Worm (Caenorhabditis elegans) whole organism, late embryonic: ENCODE data around the gene metl-9.

Source experiments
- F13H6.1 ChIP-seq: sonication (generic microtip); optimal IDR thresholded peaks from 2 replicates; lab custom pipeline; 2016; ENCODE audit warnings: missing genetic modification characterization, missing compliant biosample characterization
- K02D7.2 ChIP-seq: sonication (generic microtip); optimal IDR thresholded peaks from 2 replicates; lab custom pipeline; 2017; ENCODE audit warnings: mild to moderate bottlenecking, missing genetic modification characterization, missing compliant biosample characterization
- T23F11.4 ChIP-seq: fragments of 200-800 bp; sonication (Bioruptor generic); optimal IDR thresholded peaks from 2 replicates; lab custom pipeline; 2018; ENCODE audit warnings: mild to moderate bottlenecking, missing genetic modification characterization, missing compliant biosample characterization
- ahr-1 ChIP-seq: sonication (generic microtip); optimal IDR thresholded peaks from 2 replicates; lab custom pipeline; 2016; ENCODE audit warnings: missing genetic modification characterization, missing compliant biosample characterization
- ceh-18 ChIP-seq: sonication (generic microtip); optimal IDR thresholded peaks from 2 replicates; lab custom pipeline; 2016; ENCODE audit warnings: missing genetic modification characterization, missing compliant biosample characterization
- ceh-19 ChIP-seq: fragments of 200-800 bp; sonication (Bioruptor generic); optimal IDR thresholded peaks from 2 replicates; lab custom pipeline; 2018; ENCODE audit warnings: mild to moderate bottlenecking, missing genetic modification characterization, missing compliant biosample characterization
- ceh-2 ChIP-seq: sonication (generic microtip); optimal IDR thresholded peaks from 2 replicates; lab custom pipeline; 2016; ENCODE audit warnings: missing genotype, missing genetic modification characterization, missing compliant biosample characterization
- ceh-48 ChIP-seq: sonication (generic microtip); optimal IDR thresholded peaks from 2 replicates; lab custom pipeline; 2016; ENCODE audit warnings: missing genetic modification characterization, inconsistent platforms, missing compliant biosample characterization
- che-1 ChIP-seq: sonication (generic microtip); optimal IDR thresholded peaks from 2 replicates; lab custom pipeline; 2016; ENCODE audit warnings: mild to moderate bottlenecking, missing genetic modification characterization, missing compliant biosample characterization
- dmd-4 ChIP-seq: sonication (generic microtip); optimal IDR thresholded peaks from 2 replicates; lab custom pipeline; 2016; ENCODE audit warnings: borderline replicate concordance, missing genetic modification characterization, missing compliant biosample characterization
- dve-1 ChIP-seq: sonication (generic microtip); optimal IDR thresholded peaks from 2 replicates; lab custom pipeline; 2017; ENCODE audit warnings: antibody characterized with exemption, mild to moderate bottlenecking, missing genetic modification characterization, missing compliant biosample characterization
- elt-2 ChIP-seq: sonication (generic microtip); optimal IDR thresholded peaks from 2 replicates; lab custom pipeline; 2016; ENCODE audit warnings: missing genetic modification reagents, missing genetic modification characterization, missing compliant biosample characterization
- elt-4 ChIP-seq: sonication (generic microtip); optimal IDR thresholded peaks from 2 replicates; lab custom pipeline; 2016; ENCODE audit warnings: missing genetic modification characterization, missing compliant biosample characterization
- fax-1 ChIP-seq: sonication (generic microtip); optimal IDR thresholded peaks from 2 replicates; lab custom pipeline; 2016; ENCODE audit warnings: missing genotype, missing genetic modification characterization, missing compliant biosample characterization
- fkh-10 ChIP-seq: fragments of 150-350 bp; optimal IDR thresholded peaks from 2 replicates; lab custom pipeline; 2014; ENCODE audit warnings: missing biosample characterization, missing genetic modification reagents, missing genetic modification characterization
- gmeb-2 ChIP-seq: sonication (generic microtip); optimal IDR thresholded peaks from 2 replicates; lab custom pipeline; 2016; ENCODE audit warnings: missing genetic modification characterization, inconsistent platforms, missing compliant biosample characterization
- hlh-6 ChIP-seq: sonication (generic microtip); optimal IDR thresholded peaks from 2 replicates; lab custom pipeline; 2016; ENCODE audit warnings: missing genotype, missing genetic modification characterization, missing compliant biosample characterization
- hlh-8 ChIP-seq: sonication (generic microtip); optimal IDR thresholded peaks from 2 replicates; lab custom pipeline; 2016; ENCODE audit warnings: missing genotype, missing genetic modification characterization, missing compliant biosample characterization
- lim-6 ChIP-seq: sonication (generic microtip); optimal IDR thresholded peaks from 2 replicates; lab custom pipeline; 2016; ENCODE audit warnings: missing genetic modification characterization, missing compliant biosample characterization
- madf-2 ChIP-seq: sonication (generic microtip); optimal IDR thresholded peaks from 2 replicates; lab custom pipeline; 2017; ENCODE audit warnings: missing genetic modification characterization, missing compliant biosample characterization
- mec-3 ChIP-seq: sonication (generic microtip); optimal IDR thresholded peaks from 2 replicates; lab custom pipeline; 2016; ENCODE audit warnings: borderline replicate concordance, missing genetic modification characterization, missing compliant biosample characterization
- nfya-1 ChIP-seq: sonication (generic microtip); optimal IDR thresholded peaks from 2 replicates; lab custom pipeline; 2017; ENCODE audit warnings: missing genetic modification characterization, mild to moderate bottlenecking, missing compliant biosample characterization, antibody characterized with exemption, moderate library complexity
- nhr-11 ChIP-seq: fragments of 150-350 bp; optimal IDR thresholded peaks from 2 replicates; lab custom pipeline; 2014; ENCODE audit warnings: missing biosample characterization, missing genetic modification characterization
- odd-2 ChIP-seq: sonication (generic microtip); optimal IDR thresholded peaks from 2 replicates; lab custom pipeline; 2017; ENCODE audit warnings: antibody characterized with exemption, mild to moderate bottlenecking, missing genetic modification characterization, missing compliant biosample characterization
- pat-9 ChIP-seq: fragments of 200-800 bp; sonication (Bioruptor generic); optimal IDR thresholded peaks from 2 replicates; lab custom pipeline; 2018; ENCODE audit warnings: mild to moderate bottlenecking, missing genetic modification characterization, moderate library complexity, missing compliant biosample characterization
- pha-2 ChIP-seq: sonication (generic microtip); optimal IDR thresholded peaks from 2 replicates; lab custom pipeline; 2017; ENCODE audit warnings: mild to moderate bottlenecking, missing genetic modification characterization, missing compliant biosample characterization
- pros-1 ChIP-seq: fragments of 150-350 bp; optimal IDR thresholded peaks from 2 replicates; lab custom pipeline; 2014; ENCODE audit warnings: missing biosample characterization, missing genetic modification reagents, missing genetic modification characterization
- ref-2 ChIP-seq: sonication (generic microtip); optimal IDR thresholded peaks from 2 replicates; lab custom pipeline; 2016; ENCODE audit warnings: missing genetic modification characterization, missing compliant biosample characterization
- sox-2 ChIP-seq: fragments of 200-800 bp; sonication (Bioruptor generic); IDR thresholded peaks from 2 replicates; pipeline ENCODE4 v1.3.6; 2022; ENCODE audit warnings: missing genetic modification reagents, missing genetic modification characterization, missing compliant biosample characterization
- sox-4 ChIP-seq: sonication (generic microtip); optimal IDR thresholded peaks from 2 replicates; lab custom pipeline; 2017; ENCODE audit warnings: mild to moderate bottlenecking, missing genetic modification characterization, inconsistent platforms, missing compliant biosample characterization
- syd-9 ChIP-seq: sonication (generic microtip); optimal IDR thresholded peaks from 2 replicates; lab custom pipeline; 2016; ENCODE audit warnings: mild to moderate bottlenecking, missing genetic modification characterization, moderate library complexity, missing compliant biosample characterization
- tbx-2 ChIP-seq: sonication (generic microtip); optimal IDR thresholded peaks from 2 replicates; lab custom pipeline; 2016; ENCODE audit warnings: missing genetic modification characterization, missing compliant biosample characterization
- ttx-3 ChIP-seq: sonication (generic microtip); optimal IDR thresholded peaks from 2 replicates; lab custom pipeline; 2016; ENCODE audit warnings: missing genetic modification reagents, missing genetic modification characterization, missing compliant biosample characterization
- unc-42 ChIP-seq: sonication (generic microtip); optimal IDR thresholded peaks from 2 replicates; lab custom pipeline; 2016; ENCODE audit warnings: missing genotype, missing genetic modification characterization, missing compliant biosample characterization
- unc-86 ChIP-seq: sonication (generic microtip); optimal IDR thresholded peaks from 2 replicates; lab custom pipeline; 2016; ENCODE audit warnings: missing genetic modification characterization, missing compliant biosample characterization
- zip-5 ChIP-seq: sonication (generic microtip); optimal IDR thresholded peaks from 2 replicates; lab custom pipeline; 2016; ENCODE audit warnings: missing genetic modification characterization, missing compliant biosample characterization

The metl-9 gene

DNA sequence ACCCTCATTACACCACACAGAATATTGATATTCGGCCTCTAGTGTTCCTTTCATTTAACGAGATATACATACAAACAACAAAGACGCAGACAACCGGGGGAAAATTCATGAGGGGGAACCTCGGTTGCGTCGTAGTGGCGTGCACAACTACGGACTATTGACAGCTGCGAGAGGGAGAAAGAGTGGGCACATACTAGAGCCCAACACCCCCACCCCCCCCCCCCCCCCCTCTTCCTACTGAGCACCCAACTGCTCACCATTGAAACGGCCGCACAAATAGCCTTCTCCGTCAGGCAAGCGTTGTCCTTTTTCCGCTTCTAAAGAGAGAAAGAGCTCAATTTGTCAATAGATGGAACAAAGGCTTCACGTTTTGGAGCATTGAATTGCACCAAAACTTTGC is 38.8 kb downstream of the metl-9 start:
- TF ChIP-seq dve-1 (no peak), ceh-48 (tag; lab: Kevin White, UChicago) (peak; percentile 48), syd-9 (tag; lab: Kevin White, UChicago) (no peak), pat-9 (tag; lab: Kevin White, UChicago) (peak; percentile 43), che-1 (tag; lab: Kevin White, UChicago) (peak; percentile 42), T23F11.4 (GFP tag; lab: Kevin White, UChicago) (peak; percentile 35), ceh-2 (tag; lab: Kevin White, UChicago) (no peak), lim-6 (tag; lab: Kevin White, UChicago) (no peak), odd-2 (tag; lab: Kevin White, UChicago) (no peak), sox-4 (tag; lab: Kevin White, UChicago) (no peak), elt-4 (tag; lab: Kevin White, UChicago) (no peak), K02D7.2 (no peak), ceh-19 (peak; percentile 64), unc-42 (tag; lab: Kevin White, UChicago) (peak; percentile 5), nfya-1 (peak; percentile 16), tbx-2 (tag; lab: Kevin White, UChicago) (no peak), pha-2 (tag; lab: Kevin White, UChicago) (peak; percentile 71)

DNA sequence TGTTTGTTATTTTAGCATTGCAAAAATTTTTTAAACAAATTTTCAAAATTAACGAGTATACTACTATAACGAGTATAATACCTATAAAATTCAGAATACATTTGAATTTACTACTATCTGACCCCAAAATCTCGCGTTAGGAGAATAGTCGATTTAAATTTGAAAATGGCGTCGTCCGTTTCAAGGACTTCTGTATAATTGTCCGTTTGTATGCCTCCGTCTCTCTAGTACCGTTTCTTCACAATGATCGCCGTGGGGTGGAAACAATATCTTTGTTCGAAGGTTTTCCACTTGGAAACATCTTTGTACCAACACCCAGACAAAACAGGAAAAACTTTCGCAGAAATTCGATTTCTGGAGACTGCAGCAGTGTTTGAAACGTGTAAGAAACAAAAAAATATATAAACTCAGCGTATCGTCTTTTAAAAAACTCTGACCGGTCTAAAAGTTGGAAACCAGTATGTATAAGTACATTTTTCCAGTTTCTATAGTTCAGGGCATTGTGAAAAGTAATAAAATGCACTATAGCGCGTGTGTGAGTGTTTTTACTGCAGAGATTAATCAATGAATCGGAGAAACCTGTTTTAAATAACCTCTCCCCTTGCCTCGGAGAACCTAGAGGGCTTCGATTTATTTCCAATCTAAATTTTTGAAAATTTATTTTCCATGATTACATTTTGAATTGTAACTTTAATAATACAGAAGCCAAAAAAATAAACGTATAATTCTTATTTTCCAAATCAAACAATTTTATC is 41.1 kb downstream of the metl-9 start:
- no peak for TF ChIP-seq gmeb-2 (tag; lab: Kevin White, UChicago)
- no peak for TF ChIP-seq ceh-2 (tag; lab: Kevin White, UChicago)
- TF ChIP-seq ttx-3 (tag; lab: Kevin White, UChicago), result no peak
- no peak for TF ChIP-seq unc-86
- no peak for TF ChIP-seq zip-5 (tag; lab: Kevin White, UChicago)
- TF ChIP-seq ref-2 (tag; lab: Kevin White, UChicago), result no peak
- TF ChIP-seq fkh-10 (GFP tag; lab: Kevin White, UChicago), result no peak
- TF ChIP-seq dmd-4, result no peak
- no peak for TF ChIP-seq madf-2 (tag; lab: Kevin White, UChicago)
- TF ChIP-seq pha-2 (tag; lab: Kevin White, UChicago), result no peak
- TF ChIP-seq pros-1 (tag; lab: Kevin White, UChicago), result no peak
- TF ChIP-seq syd-9 (tag; lab: Kevin White, UChicago), result no peak
- no peak for TF ChIP-seq ahr-1 (tag; lab: Kevin White, UChicago)
- no peak for TF ChIP-seq ceh-18 (tag; lab: Kevin White, UChicago)
- no peak for TF ChIP-seq hlh-8 (tag; lab: Kevin White, UChicago)
- TF ChIP-seq T23F11.4 (GFP tag; lab: Kevin White, UChicago), result no peak

DNA sequence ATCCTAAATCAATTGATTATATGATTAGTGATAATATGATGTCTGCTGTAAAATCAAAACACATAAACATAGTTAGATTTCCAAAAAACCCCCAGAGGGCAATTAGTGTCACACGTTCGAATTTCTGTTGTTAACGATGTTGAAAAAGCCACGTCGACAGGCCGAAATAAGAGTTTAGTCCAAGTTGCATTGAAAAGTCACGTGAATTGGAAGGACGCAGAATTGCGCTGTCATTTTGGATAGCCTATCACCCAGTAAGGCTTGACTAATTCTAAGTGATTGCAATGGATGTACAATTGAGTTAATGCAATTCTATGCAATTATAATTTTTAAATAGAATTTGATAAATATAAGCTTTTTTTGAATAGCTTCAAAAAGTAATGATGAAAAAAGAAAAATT is 43.4 kb downstream of the metl-9 start:
- TF ChIP-seq F13H6.1 (tag; lab: Kevin White, UChicago) (no peak), nhr-11 (tag; lab: Kevin White, UChicago) (no peak), hlh-6 (tag; lab: Kevin White, UChicago) (no peak), ref-2 (tag; lab: Kevin White, UChicago) (no peak), tbx-2 (tag; lab: Kevin White, UChicago) (no peak), mec-3 (tag; lab: Kevin White, UChicago) (no peak), sox-2 (GFP tag; lab: Robert Waterston, UW) (no peak), fax-1 (tag; lab: Kevin White, UChicago) (no peak), elt-2 (tag; lab: Kevin White, UChicago) (no peak)
- TF ChIP-seq, all 69 proteins: peak for 0
